Worm (Caenorhabditis elegans): Measurements from ENCODE around the gene egas-1.

DNA sequence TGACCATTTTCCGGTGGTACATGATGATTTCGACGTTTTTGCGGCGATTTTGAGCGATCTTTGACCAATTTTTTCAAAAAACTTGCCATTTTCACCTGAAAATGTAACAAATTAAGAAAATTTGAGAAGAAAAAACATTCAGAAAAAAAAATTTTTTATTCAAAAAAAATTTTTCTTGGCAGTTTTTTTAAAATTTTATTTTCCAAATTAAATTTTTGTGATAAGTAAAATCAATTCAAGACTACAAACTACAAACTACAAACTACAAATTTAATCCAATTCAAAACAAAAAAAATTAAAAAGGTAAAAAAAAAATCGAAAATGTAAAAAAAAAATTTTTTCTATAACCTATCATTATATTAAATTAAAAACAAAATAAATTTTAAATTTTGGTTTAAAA lies 13.3 kb upstream of the egas-1 start, which contains the start of gene Y69H2.15:
- TF ChIP-seq odd-2 (tag; optimal IDR thresholded peaks at IDR 0.05), result no peak
- TF ChIP-seq pha-4 (tag; optimal IDR thresholded peaks at IDR 0.05), result no peak
- no peak for TF ChIP-seq rnt-1 (tag; optimal IDR thresholded peaks at IDR 0.05)
- no peak for TF ChIP-seq fkh-10 (GFP tag; optimal IDR thresholded peaks at IDR 0.05)
- TF ChIP-seq ceh-45 (GFP tag; IDR thresholded peaks at IDR 0.05), result no peak
- TF ChIP-seq pqm-1 (tag; optimal IDR thresholded peaks at IDR 0.05), result no peak
- no peak for TF ChIP-seq ama-1 (optimal IDR thresholded peaks at IDR 0.05)
- TF ChIP-seq elt-2 (tag; optimal IDR thresholded peaks at IDR 0.05), result no peak
- no peak for TF ChIP-seq ceh-9 (tag; optimal IDR thresholded peaks at IDR 0.05)
- no peak for TF ChIP-seq ceh-2 (tag; optimal IDR thresholded peaks at IDR 0.05)
- no peak for TF ChIP-seq pros-1 (tag; optimal IDR thresholded peaks at IDR 0.05)
